Worm (Caenorhabditis elegans) whole organism, early embryonic: Measurements from ENCODE around the gene dsl-5.
A peak's percentile ranks its signal among the peaks of the same experiment; 100 is the strongest.

Experiments
- B0310.2 ChIP-seq: sonication (generic microtip); optimal IDR thresholded peaks from 2 replicates; lab custom pipeline; 2016; ENCODE audit warnings: mild to moderate bottlenecking, missing genetic modification characterization, missing compliant biosample characterization
- hnd-1 ChIP-seq: sonication (generic microtip); optimal IDR thresholded peaks from 2 replicates; lab custom pipeline; 2016; ENCODE audit warnings: missing genetic modification characterization, missing compliant biosample characterization
- scrt-1 ChIP-seq: fragments of 200-800 bp; sonication (Bioruptor generic); IDR thresholded peaks from 2 replicates; pipeline ENCODE4 v1.3.6; 2022; ENCODE audit warnings: missing genetic modification characterization, missing compliant biosample characterization

DNA sequence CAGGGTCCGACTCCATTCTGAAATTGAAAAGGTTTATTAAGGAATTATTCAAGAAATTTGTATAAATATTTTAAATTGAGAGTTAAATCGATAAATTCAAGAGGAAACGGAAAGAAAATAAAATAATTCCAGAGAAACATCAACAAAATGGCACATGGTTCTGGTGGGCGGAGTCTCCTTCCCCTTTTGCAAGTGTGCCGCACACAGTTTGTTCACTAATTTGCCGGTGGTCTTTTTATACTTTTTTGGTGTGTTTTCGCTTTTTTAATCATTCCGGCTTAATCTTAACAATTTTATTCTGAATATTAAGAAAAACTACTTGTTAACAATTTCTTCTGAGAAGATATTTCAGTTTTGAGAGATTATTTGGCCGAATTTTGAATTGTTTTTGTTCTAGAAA lies 15.9 kb downstream of the dsl-5 start, which contains the start of the genes ragc-1 and Y24F12A.1:
- TF ChIP-seq B0310.2 (tag; lab: Kevin White, UChicago) (no peak), scrt-1 (GFP tag; lab: Robert Waterston, UW) (0 out of 2 replicates have a peak, but pooled peaks have one; percentile 37), hnd-1 (tag; lab: Kevin White, UChicago) (no peak)
